Fruit fly (Drosophila melanogaster) whole organism, embryonic: ENCODE results near the gene CG43693.

Experiments
- Blimp-1 ChIP-seq: fragments of 200-800 bp; sonication (Bioruptor generic); optimal IDR thresholded peaks from 3 replicates; lab custom pipeline; 2018; ENCODE audit warnings: missing biosample characterization, missing genetic modification characterization, mild to moderate bottlenecking, moderate library complexity, missing genetic modification reagents
- C15 ChIP-seq: fragments of 200-800 bp; sonication (Bioruptor generic); IDR thresholded peaks from 3 replicates; pipeline ENCODE4 v1.3.6; 2022; ENCODE audit warnings: missing biosample characterization, missing genetic modification characterization
- CG12236 ChIP-seq: fragments of 200-800 bp; sonication (Bioruptor generic); optimal IDR thresholded peaks from 2 replicates; lab custom pipeline; 2016; ENCODE audit warnings: missing biosample characterization, missing genetic modification characterization
- CG12299 ChIP-seq: fragments of 200-800 bp; sonication (Bioruptor generic); optimal IDR thresholded peaks from 2 replicates; lab custom pipeline; 2018; ENCODE audit warnings: missing biosample characterization, mild to moderate bottlenecking, missing genetic modification characterization
- CG13287 ChIP-seq: fragments of 200-800 bp; sonication (Bioruptor generic); IDR thresholded peaks from 2 replicates; pipeline ENCODE4 v1.3.6; 2022; ENCODE audit warnings: missing biosample characterization, missing genetic modification characterization; ENCODE audit not compliant: partially characterized antibody
- CG13424 ChIP-seq: fragments of 200-800 bp; sonication (Bioruptor generic); optimal IDR thresholded peaks from 2 replicates; lab custom pipeline; 2019; ENCODE audit warnings: missing biosample characterization, mild to moderate bottlenecking, missing genetic modification characterization, moderate library complexity
- CG15514 ChIP-seq: fragments of 200-800 bp; sonication (Bioruptor generic); optimal IDR thresholded peaks from 3 replicates; lab custom pipeline; 2017; ENCODE audit warnings: missing biosample characterization, missing genetic modification characterization, mild to moderate bottlenecking, moderate library complexity, missing genetic modification reagents
- CG1792 ChIP-seq: fragments of 200-800 bp; sonication (Bioruptor generic); optimal IDR thresholded peaks from 2 replicates; lab custom pipeline; 2016; ENCODE audit warnings: missing biosample characterization, missing genetic modification characterization
- CG2875 ChIP-seq: fragments of 200-800 bp; sonication (Bioruptor generic); optimal IDR thresholded peaks from 2 replicates; lab custom pipeline; 2017; ENCODE audit warnings: missing biosample characterization, mild to moderate bottlenecking, missing genetic modification characterization, missing genetic modification reagents
- CG3281 ChIP-seq: fragments of 200-800 bp; sonication (Bioruptor generic); optimal IDR thresholded peaks from 3 replicates; lab custom pipeline; 2017; ENCODE audit warnings: missing biosample characterization, mild to moderate bottlenecking, missing genetic modification characterization
- CG3407 ChIP-seq: fragments of 200-800 bp; sonication (Bioruptor generic); optimal IDR thresholded peaks from 2 replicates; lab custom pipeline; 2018; ENCODE audit warnings: missing biosample characterization, mild to moderate bottlenecking, missing genetic modification characterization
- CG34224 ChIP-seq: fragments of 200-800 bp; sonication (Bioruptor generic); IDR thresholded peaks from 3 replicates; pipeline ENCODE4 v1.3.6; 2022; ENCODE audit warnings: missing biosample characterization, missing genetic modification characterization; ENCODE audit not compliant: partially characterized antibody
- CG3726 ChIP-seq: fragments of 200-800 bp; sonication (Bioruptor generic); IDR thresholded peaks from 3 replicates; pipeline ENCODE4, ENCODE4 v1.3.6; 2022; ENCODE audit warnings: missing biosample characterization, missing genetic modification characterization
- CG4617 ChIP-seq: fragments of 200-800 bp; sonication (Bioruptor generic); optimal IDR thresholded peaks from 3 replicates; lab custom pipeline; 2016; ENCODE audit warnings: missing biosample characterization, missing genetic modification characterization, borderline replicate concordance
- CG6654 ChIP-seq: fragments of 200-800 bp; sonication (Bioruptor generic); optimal IDR thresholded peaks from 2 replicates; lab custom pipeline; 2017; ENCODE audit warnings: missing biosample characterization, mild to moderate bottlenecking, missing genetic modification characterization
- CG7963 ChIP-seq: fragments of 200-800 bp; sonication (Bioruptor generic); IDR thresholded peaks from 3 replicates; pipeline ENCODE4 v1.3.6; 2022; ENCODE audit warnings: missing biosample characterization, missing genetic modification characterization; ENCODE audit not compliant: partially characterized antibody
- CG8924 ChIP-seq: fragments of 200-800 bp; optimal IDR thresholded peaks from 3 replicates; lab custom pipeline; 2019; ENCODE audit warnings: missing biosample characterization, mild to moderate bottlenecking, missing genetic modification characterization, moderate library complexity
- Deaf1 ChIP-seq: fragments of 200-800 bp; optimal IDR thresholded peaks from 3 replicates; lab custom pipeline; 2019; ENCODE audit warnings: missing biosample characterization, mild to moderate bottlenecking, missing genetic modification characterization, moderate library complexity
- Dll ChIP-seq: fragments of 200-800 bp; sonication (Bioruptor generic); IDR thresholded peaks from 4 replicates; pipeline ENCODE4 v1.3.6; 2022; ENCODE audit warnings: missing biosample characterization, missing genetic modification characterization; ENCODE audit not compliant: partially characterized antibody
- E2f1 ChIP-seq: fragments of 200-800 bp; sonication (Bioruptor generic); IDR thresholded peaks from 2 replicates; pipeline ENCODE4 v1.3.6; 2022; ENCODE audit warnings: missing biosample characterization, missing genetic modification characterization
- ERR ChIP-seq: fragments of 200-800 bp; sonication (Bioruptor generic); optimal IDR thresholded peaks from 2 replicates; lab custom pipeline; 2016; ENCODE audit warnings: missing biosample characterization, missing genetic modification characterization
- HLH54F ChIP-seq: fragments of 200-800 bp; sonication (Bioruptor generic); optimal IDR thresholded peaks from 3 replicates; lab custom pipeline; 2016; ENCODE audit warnings: missing biosample characterization, missing genetic modification characterization
- Hsf ChIP-seq: fragments of 200-800 bp; sonication (Bioruptor generic); optimal IDR thresholded peaks from 3 replicates; lab custom pipeline; 2016; ENCODE audit warnings: missing biosample characterization, missing genetic modification characterization
- Max ChIP-seq: fragments of 200-800 bp; sonication (Bioruptor generic); optimal IDR thresholded peaks from 2 replicates; lab custom pipeline; 2016; ENCODE audit warnings: missing biosample characterization, mild to moderate bottlenecking, missing genetic modification characterization
- Neu2 ChIP-seq: fragments of 200-800 bp; sonication (Bioruptor generic); optimal IDR thresholded peaks from 3 replicates; lab custom pipeline; 2016; ENCODE audit warnings: missing biosample characterization, missing genetic modification characterization, borderline replicate concordance
- Oaz ChIP-seq: fragments of 200-800 bp; sonication (Bioruptor generic); IDR thresholded peaks from 2 replicates; pipeline ENCODE4 v1.3.6; 2022; ENCODE audit warnings: missing biosample characterization, missing genetic modification characterization
- Vsx1 ChIP-seq: fragments of 200-800 bp; sonication (Bioruptor generic); optimal IDR thresholded peaks from 2 replicates; lab custom pipeline; 2017; ENCODE audit warnings: missing biosample characterization, mild to moderate bottlenecking, missing genetic modification characterization, missing genetic modification reagents
- al ChIP-seq: fragments of 200-800 bp; sonication (Bioruptor generic); IDR thresholded peaks from 2 replicates; pipeline ENCODE4 v1.3.6; 2022; ENCODE audit warnings: missing biosample characterization, missing genetic modification characterization
- cas ChIP-seq: fragments of 200-800 bp; sonication (Bioruptor generic); IDR thresholded peaks from 2 replicates; pipeline ENCODE4 v1.3.6; 2022; ENCODE audit warnings: missing biosample characterization, missing genetic modification characterization
- dimm ChIP-seq: fragments of 200-800 bp; sonication (Bioruptor generic); IDR thresholded peaks from 2 replicates; pipeline ENCODE4 v1.3.6; 2022; ENCODE audit warnings: missing biosample characterization, missing genetic modification characterization
- dm ChIP-seq: fragments of 200-800 bp; sonication (Bioruptor generic); optimal IDR thresholded peaks from 3 replicates; lab custom pipeline; 2016; ENCODE audit warnings: missing biosample characterization, missing genetic modification characterization
- eve ChIP-seq, 2 experiments: fragments of >200 bp; optimal IDR thresholded peaks; 2 replicates each; lab custom pipeline; 2017; ENCODE audit warnings: missing biosample characterization in 2 of 2, missing genetic modification characterization in 2 of 2
- ewg ChIP-seq: fragments of 200-800 bp; sonication (Bioruptor generic); optimal IDR thresholded peaks from 3 replicates; lab custom pipeline; 2017; ENCODE audit warnings: mild to moderate bottlenecking, missing biosample characterization, missing genetic modification reagents, missing genetic modification characterization
- gsb-n ChIP-seq: fragments of 200-800 bp; sonication (Bioruptor generic); optimal IDR thresholded peaks from 3 replicates; lab custom pipeline; 2018; ENCODE audit warnings: missing biosample characterization, mild to moderate bottlenecking, missing genetic modification characterization
- inv ChIP-seq: fragments of 200-800 bp; sonication (Bioruptor generic); IDR thresholded peaks from 2 replicates; pipeline ENCODE4 v1.3.6; 2022; ENCODE audit warnings: missing biosample characterization, missing genetic modification characterization; ENCODE audit not compliant: partially characterized antibody
- mam ChIP-seq: fragments of 200-800 bp; sonication (Bioruptor generic); optimal IDR thresholded peaks from 3 replicates; lab custom pipeline; 2016; ENCODE audit warnings: missing biosample characterization, missing genetic modification characterization
- prd ChIP-seq, 3 experiments: fragments of >200 bp in 2 of 3; fragments of 200-800 bp in 1 of 3; sonication (Bioruptor generic) in 1 of 3; optimal IDR thresholded peaks in 2 of 3; IDR thresholded peaks in 1 of 3; 2 replicates in 2 of 3; 3 replicates in 1 of 3; pipeline versions ENCODE4 v1.3.6 to Lab custom; 2017 to 2022; ENCODE audit warnings: missing biosample characterization in 1 of 3, missing genetic modification characterization in 1 of 3
- repo ChIP-seq: fragments of 200-800 bp; sonication (Bioruptor generic); optimal IDR thresholded peaks from 2 replicates; lab custom pipeline; 2016; ENCODE audit warnings: missing biosample characterization, missing genetic modification characterization
- sc ChIP-seq, 3 experiments: fragments of >200 bp in 2 of 3; fragments of 200-800 bp in 1 of 3; sonication (Bioruptor generic) in 1 of 3; optimal IDR thresholded peaks; 2 replicates in 2 of 3; 3 replicates in 1 of 3; lab custom pipeline; 2017; ENCODE audit warnings: mild to moderate bottlenecking in 1 of 3, missing biosample characterization in 1 of 3, missing genetic modification characterization in 1 of 3, missing genetic modification reagents in 1 of 3
- stwl ChIP-seq: fragments of 200-800 bp; sonication (Bioruptor generic); optimal IDR thresholded peaks from 3 replicates; lab custom pipeline; 2018; ENCODE audit warnings: missing biosample characterization, mild to moderate bottlenecking, missing genetic modification characterization, moderate library complexity
- sug ChIP-seq: fragments of 200-800 bp; optimal IDR thresholded peaks from 2 replicates; lab custom pipeline; 2019; ENCODE audit warnings: missing biosample characterization, mild to moderate bottlenecking, missing genetic modification characterization, moderate library complexity
- tio ChIP-seq: fragments of 200-800 bp; sonication (Bioruptor generic); optimal IDR thresholded peaks from 2 replicates; lab custom pipeline; 2017; ENCODE audit warnings: missing biosample characterization, missing genetic modification characterization, inconsistent platforms
- toy ChIP-seq: fragments of 200-800 bp; sonication (Bioruptor generic); IDR thresholded peaks from 2 replicates; pipeline ENCODE4 v1.3.6; 2022; ENCODE audit warnings: missing biosample characterization, missing genetic modification characterization
- unpg ChIP-seq: fragments of 200-800 bp; sonication (Bioruptor generic); optimal IDR thresholded peaks from 3 replicates; lab custom pipeline; 2018; ENCODE audit warnings: missing biosample characterization, mild to moderate bottlenecking, missing genetic modification characterization, moderate library complexity
- usp ChIP-seq: fragments of >200 bp; optimal IDR thresholded peaks from 2 replicates; lab custom pipeline; 2017; ENCODE audit warnings: missing biosample characterization, missing genetic modification characterization
- vvl ChIP-seq: fragments of 200-800 bp; sonication (Bioruptor generic); IDR thresholded peaks from 2 replicates; pipeline ENCODE4 v1.3.6; 2022; ENCODE audit warnings: missing biosample characterization, missing genetic modification characterization
- yki ChIP-seq: fragments of >200 bp; optimal IDR thresholded peaks from 3 replicates; lab custom pipeline; 2018
- zfh1 ChIP-seq: fragments of 200-800 bp; sonication (Bioruptor generic); IDR thresholded peaks from 3 replicates; pipeline ENCODE4 v1.3.6; 2022; ENCODE audit warnings: missing biosample characterization, missing genetic modification characterization

Gene CG43693

DNA sequence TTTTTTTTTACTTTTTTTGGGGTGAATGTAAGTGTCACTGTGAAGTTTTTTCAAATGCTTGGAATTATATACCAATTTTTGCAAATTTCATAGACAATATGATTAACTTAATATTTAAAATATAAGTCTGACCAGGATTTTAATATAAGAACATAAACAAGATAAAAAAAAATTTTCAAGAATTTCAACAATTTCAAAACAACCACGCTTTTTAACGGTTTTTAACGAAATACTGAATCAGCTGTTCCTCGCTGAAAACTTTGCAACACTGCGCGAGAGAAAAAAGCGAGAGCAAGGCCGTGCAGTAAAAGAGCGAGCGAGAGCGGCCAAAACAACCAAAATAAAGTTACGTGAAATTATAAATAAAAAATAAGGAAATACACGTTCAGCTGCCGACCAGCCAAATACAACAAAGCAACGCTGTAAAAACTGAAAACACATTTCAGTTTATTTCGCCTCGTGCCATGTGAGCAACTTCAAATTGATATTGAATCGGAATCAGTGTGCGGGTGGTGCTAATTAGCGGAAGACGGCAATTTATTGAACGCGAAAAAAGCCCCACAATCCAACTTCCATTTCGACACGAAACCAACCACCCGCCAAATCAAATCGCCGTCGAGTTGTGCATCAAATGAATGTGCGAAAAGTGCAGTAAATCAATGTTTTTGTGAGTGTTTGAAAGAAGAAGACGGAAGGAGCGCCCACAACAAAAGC lies 45.2 kb upstream of the CG43693 start, which contains the start of the genes CG46439, Iyd and CG33947 (continued):
- TF ChIP-seq unpg (GFP tag; lab: Kevin White, UChicago) (peak; percentile 17), CG34224 (GFP tag; lab: Robert Waterston, UW) (peak; percentile 56; the same call in 2 of the 3 replicates), CG1792 (GFP tag; lab: Kevin White, UChicago) (no peak), C15 (0 out of 3 replicates have a peak, but pooled peaks have one; percentile 19), gsb-n (tag; lab: Kevin White, UChicago) (no peak), dm (no peak), al (GFP tag; lab: Robert Waterston, UW) (no peak), HLH54F (GFP tag; lab: Kevin White, UChicago) (peak; percentile 0), cas (GFP tag; lab: Robert Waterston, UW) (no peak), eve (GFP tag; optimal IDR thresholded peaks at IDR 0.05; lab: Kevin White, UChicago) (no peak), toy (GFP tag; lab: Robert Waterston, UW) (no peak), CG8924 (tag; lab: Kevin White, UChicago) (no peak), tio (no peak), Oaz (GFP tag; lab: Robert Waterston, UW) (no peak), zfh1 (GFP tag; lab: Robert Waterston, UW) (0 out of 3 replicates have a peak, but pooled peaks have one; percentile 32), E2f1 (GFP tag; lab: Robert Waterston, UW) (peak; percentile 55; the same call in 1 of the 2 replicates), CG3281 (GFP tag; lab: Kevin White, UChicago) (no peak), Max (GFP tag; lab: Kevin White, UChicago) (no peak), Neu2 (no peak), inv (GFP tag; lab: Robert Waterston, UW) (no peak), prd (optimal IDR thresholded peaks at IDR 0.05; lab: Kevin White, UChicago) (no peak), prd (GFP tag; IDR thresholded peaks at IDR 0.05; lab: Robert Waterston, UW) (no peak), CG13287 (GFP tag; lab: Robert Waterston, UW) (peak; percentile 50), Blimp-1 (no peak), yki (lab: Kevin White, UChicago) (peak; percentile 52), Deaf1 (tag; lab: Kevin White, UChicago) (peak; percentile 46), Hsf (GFP tag; lab: Kevin White, UChicago) (no peak), CG2875 (GFP tag; lab: Kevin White, UChicago) (no peak), usp (GFP tag; lab: Kevin White, UChicago) (no peak), CG4617 (GFP tag; lab: Kevin White, UChicago) (peak; percentile 8), CG12236 (GFP tag; lab: Kevin White, UChicago) (no peak), stwl (tag; lab: Kevin White, UChicago) (peak; percentile 70), CG3726 (GFP tag; lab: Robert Waterston, UW) (no peak), CG15514 (GFP tag; lab: Kevin White, UChicago) (peak; percentile 71), sug (tag; lab: Kevin White, UChicago) (peak; percentile 11), mam (GFP tag; lab: Kevin White, UChicago) (no peak), CG6654 (GFP tag; lab: Kevin White, UChicago) (no peak), sc (optimal IDR thresholded peaks at IDR 0.05; lab: Kevin White, UChicago) (no peak), sc (GFP tag; optimal IDR thresholded peaks at IDR 0.05; lab: Kevin White, UChicago) (no peak), Vsx1 (GFP tag; lab: Kevin White, UChicago) (peak; percentile 85), Dll (GFP tag; lab: Robert Waterston, UW) (no peak), vvl (GFP tag; lab: Robert Waterston, UW) (peak; percentile 14; the same call in 1 of the 2 replicates), dimm (no peak), CG13424 (no peak), ERR (GFP tag; lab: Kevin White, UChicago) (no peak), CG7963 (GFP tag; lab: Robert Waterston, UW) (no peak), CG3407 (GFP tag; lab: Kevin White, UChicago) (no peak), repo (GFP tag; lab: Kevin White, UChicago) (no peak), ewg (GFP tag; lab: Kevin White, UChicago) (no peak), CG12299 (no peak)
